Worm (Caenorhabditis elegans) whole organism, L2 larva: Measurements from ENCODE around the gene W02A2.8.

Experiments
- C34F6.9 ChIP-seq: fragments of 150-350 bp; optimal IDR thresholded peaks from 2 replicates; lab custom pipeline; 2014; ENCODE audit warnings: missing biosample characterization, missing genetic modification characterization
- F13H6.1 ChIP-seq: sonication (generic microtip); optimal IDR thresholded peaks from 2 replicates; lab custom pipeline; 2016; ENCODE audit warnings: missing genetic modification characterization, missing compliant biosample characterization
- R02D3.7 ChIP-seq: fragments of 150-350 bp; optimal IDR thresholded peaks from 2 replicates; lab custom pipeline; 2014; ENCODE audit warnings: missing biosample characterization, missing genetic modification characterization
- Y55F3AM.14 ChIP-seq: fragments of 200-800 bp; sonication (Bioruptor generic); optimal IDR thresholded peaks from 2 replicates; lab custom pipeline; 2018; ENCODE audit warnings: mild to moderate bottlenecking, missing genetic modification characterization, missing compliant biosample characterization
- ama-1 ChIP-seq: fragments of 150-350 bp; optimal IDR thresholded peaks from 2 replicates; lab custom pipeline; 2018; ENCODE audit warnings: inconsistent platforms
- blmp-1 ChIP-seq: sonication (generic microtip); optimal IDR thresholded peaks from 2 replicates; lab custom pipeline; 2017; ENCODE audit warnings: missing genetic modification characterization, mild to moderate bottlenecking, missing compliant biosample characterization, antibody characterized with exemption, moderate library complexity; ENCODE audit not compliant: insufficient read depth
- ceh-16 ChIP-seq: fragments of 150-350 bp; optimal IDR thresholded peaks from 2 replicates; lab custom pipeline; 2014; ENCODE audit warnings: missing biosample characterization, missing genetic modification characterization
- ceh-82 ChIP-seq: fragments of 150-350 bp; optimal IDR thresholded peaks from 2 replicates; lab custom pipeline; 2014; ENCODE audit warnings: missing biosample characterization, missing genetic modification characterization
- crh-2 ChIP-seq: sonication (generic microtip); optimal IDR thresholded peaks from 2 replicates; lab custom pipeline; 2017; ENCODE audit warnings: missing biosample characterization, missing genetic modification characterization
- elt-3 ChIP-seq: sonication (generic microtip); optimal IDR thresholded peaks from 2 replicates; lab custom pipeline; 2017; ENCODE audit warnings: missing biosample characterization, missing genetic modification characterization
- fos-1 ChIP-seq: fragments of 150-350 bp; optimal IDR thresholded peaks from 2 replicates; lab custom pipeline; 2014; ENCODE audit warnings: missing biosample characterization, missing genetic modification characterization
- gmeb-1 ChIP-seq: fragments of 150-350 bp; optimal IDR thresholded peaks from 2 replicates; lab custom pipeline; 2014; ENCODE audit warnings: missing biosample characterization, missing genetic modification characterization
- lin-11 ChIP-seq: fragments of 150-350 bp; sonication (generic microtip); optimal IDR thresholded peaks from 2 replicates; lab custom pipeline; 2014; ENCODE audit warnings: missing biosample characterization, missing genetic modification characterization, inconsistent platforms, mixed read lengths
- lin-39 ChIP-seq: fragments of 150-350 bp; optimal IDR thresholded peaks from 2 replicates; lab custom pipeline; 2014; ENCODE audit warnings: missing biosample characterization, missing genetic modification reagents, missing genetic modification characterization
- lsy-2 ChIP-seq, 2 experiments: fragments of 150-350 bp in 1 of 2; sonication (generic microtip) in 1 of 2; optimal IDR thresholded peaks; 2 replicates each; lab custom pipeline; 2014 to 2017; ENCODE audit warnings: missing biosample characterization in 2 of 2, missing genetic modification characterization in 2 of 2
- mab-5 ChIP-seq: fragments of 150-350 bp; optimal IDR thresholded peaks from 2 replicates; lab custom pipeline; 2014; ENCODE audit warnings: missing biosample characterization, missing genetic modification characterization
- mdl-1 ChIP-seq, 2 experiments: fragments of 150-350 bp in 1 of 2; sonication (generic microtip) in 1 of 2; optimal IDR thresholded peaks; 2 replicates each; lab custom pipeline; 2017; ENCODE audit warnings: missing biosample characterization in 2 of 2, missing genetic modification characterization in 2 of 2
- nhr-10 ChIP-seq: sonication (generic microtip); optimal IDR thresholded peaks from 2 replicates; lab custom pipeline; 2017; ENCODE audit warnings: missing biosample characterization, missing genetic modification characterization
- nhr-11 ChIP-seq: fragments of 150-350 bp; optimal IDR thresholded peaks from 2 replicates; lab custom pipeline; 2014; ENCODE audit warnings: missing biosample characterization, missing genetic modification characterization
- nhr-129 ChIP-seq: fragments of 150-350 bp; optimal IDR thresholded peaks from 2 replicates; lab custom pipeline; 2014; ENCODE audit warnings: missing biosample characterization, missing genetic modification characterization
- nhr-21 ChIP-seq: fragments of 150-350 bp; optimal IDR thresholded peaks from 2 replicates; lab custom pipeline; 2014; ENCODE audit warnings: missing biosample characterization, missing genetic modification characterization
- nhr-23 ChIP-seq: fragments of 150-350 bp; optimal IDR thresholded peaks from 2 replicates; lab custom pipeline; 2014; ENCODE audit warnings: missing biosample characterization, missing genetic modification reagents, missing genetic modification characterization
- nhr-237 ChIP-seq: fragments of 150-350 bp; optimal IDR thresholded peaks from 2 replicates; lab custom pipeline; 2014; ENCODE audit warnings: missing biosample characterization, missing genetic modification characterization
- nhr-25 ChIP-seq: fragments of 150-350 bp; sonication (generic microtip); optimal IDR thresholded peaks from 3 replicates; lab custom pipeline; 2014; ENCODE audit warnings: missing biosample characterization, missing genetic modification characterization
- peb-1 ChIP-seq: fragments of 150-350 bp; optimal IDR thresholded peaks from 2 replicates; lab custom pipeline; 2014; ENCODE audit warnings: missing biosample characterization, missing genetic modification characterization
- sem-4 ChIP-seq: fragments of 150-350 bp; optimal IDR thresholded peaks from 2 replicates; lab custom pipeline; 2014; ENCODE audit warnings: missing biosample characterization, missing genetic modification reagents, missing genetic modification characterization
- skn-1 ChIP-seq: sonication (generic microtip); optimal IDR thresholded peaks from 2 replicates; lab custom pipeline; 2017; ENCODE audit warnings: missing biosample characterization, missing genetic modification characterization
- sma-3 ChIP-seq: sonication (generic microtip); optimal IDR thresholded peaks from 2 replicates; lab custom pipeline; 2016; ENCODE audit warnings: missing genetic modification reagents, missing genetic modification characterization, missing compliant biosample characterization
- sma-9 ChIP-seq, 2 experiments: fragments of 150-350 bp in 1 of 2; sonication (generic microtip) in 1 of 2; optimal IDR thresholded peaks; 2 replicates each; lab custom pipeline; 2014 to 2016; ENCODE audit warnings: missing genetic modification characterization in 2 of 2, mild to moderate bottlenecking in 1 of 2, missing biosample characterization in 1 of 2, missing compliant biosample characterization in 1 of 2, missing genetic modification reagents in 1 of 2, moderate library complexity in 1 of 2
- snpc-4 ChIP-seq: fragments of 150-350 bp; optimal IDR thresholded peaks from 2 replicates; lab custom pipeline; 2014; ENCODE audit warnings: missing biosample characterization, missing genetic modification characterization
- unc-39 ChIP-seq: fragments of 150-350 bp; optimal IDR thresholded peaks from 2 replicates; lab custom pipeline; 2014; ENCODE audit warnings: missing biosample characterization, missing genetic modification characterization
- unc-62 ChIP-seq: fragments of 150-350 bp; optimal IDR thresholded peaks from 2 replicates; lab custom pipeline; 2014; ENCODE audit warnings: missing biosample characterization, missing genetic modification reagents, missing genetic modification characterization
- zag-1 ChIP-seq: fragments of 150-350 bp; optimal IDR thresholded peaks from 2 replicates; lab custom pipeline; 2014; ENCODE audit warnings: missing biosample characterization, missing genetic modification characterization
- ztf-1 ChIP-seq: fragments of 200-800 bp; sonication (Bioruptor generic); conservative IDR thresholded peaks from 2 replicates; pipeline ENCODE4 v1.3.6; 2022; ENCODE audit warnings: missing genetic modification characterization, missing compliant biosample characterization
- ztf-11 ChIP-seq: sonication (generic microtip); optimal IDR thresholded peaks from 2 replicates; lab custom pipeline; 2017; ENCODE audit warnings: missing biosample characterization, missing genetic modification characterization

Gene W02A2.8

DNA sequence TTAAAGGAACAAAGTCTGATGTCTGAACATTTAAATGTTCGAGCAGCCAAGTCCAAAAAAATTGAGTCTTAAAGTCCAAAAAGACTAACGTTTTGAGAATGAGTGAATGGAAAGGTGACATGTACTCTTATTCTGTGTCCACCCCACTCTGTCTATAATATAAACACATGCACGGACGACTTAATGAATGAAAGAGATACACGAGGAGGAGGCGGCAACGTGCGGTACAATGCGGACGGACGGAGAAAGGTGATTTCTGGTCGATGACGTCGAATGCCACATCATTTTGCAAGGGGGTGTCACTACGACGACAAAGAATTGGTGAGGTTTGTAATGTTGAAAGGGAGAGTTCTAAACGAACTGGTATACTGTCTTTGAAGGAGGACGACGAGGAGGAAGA is 36.3 kb upstream of the W02A2.8 start:
- no peak for TF ChIP-seq nhr-21 (tag; lab: Kevin White, UChicago)
- TF ChIP-seq nhr-129: no peak
- TF ChIP-seq fos-1 (tag; lab: Kevin White, UChicago): peak; percentile 8
- TF ChIP-seq Y55F3AM.14: no peak
- TF ChIP-seq crh-2 (tag; lab: Kevin White, UChicago): no peak
- TF ChIP-seq R02D3.7 (tag; lab: Kevin White, UChicago): no peak
- no peak for TF ChIP-seq nhr-237 (tag; lab: Kevin White, UChicago)
- no peak for TF ChIP-seq elt-3
- TF ChIP-seq F13H6.1 (tag; lab: Kevin White, UChicago): no peak
- peak; percentile 59 for TF ChIP-seq blmp-1 (tag; lab: Kevin White, UChicago)
- no peak for TF ChIP-seq unc-62 (GFP tag; lab: Kevin White, UChicago)

DNA sequence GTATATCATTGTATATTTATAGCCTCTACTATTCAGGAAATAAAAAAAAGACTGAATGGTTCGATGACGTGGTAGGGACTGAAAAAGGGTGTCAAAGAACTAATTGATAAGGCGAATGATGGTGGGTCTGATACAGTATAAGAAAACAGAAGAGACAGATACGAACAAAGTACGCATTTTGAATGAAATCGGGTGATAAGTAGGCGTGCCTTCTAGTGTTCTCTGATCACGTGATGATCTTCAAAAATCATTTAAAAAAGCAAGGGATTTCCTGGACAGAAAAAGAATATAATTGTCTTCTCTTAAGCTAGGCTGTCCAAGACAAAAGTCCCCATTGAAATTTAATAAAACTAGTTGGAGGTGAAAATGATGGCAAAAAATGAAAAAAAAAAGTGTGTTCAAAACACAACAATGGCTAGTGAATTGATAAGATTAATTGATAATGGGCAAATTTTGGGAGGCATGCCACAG is 34.9 kb upstream of the W02A2.8 start:
- TF ChIP-seq mdl-1 (tag; optimal IDR thresholded peaks at IDR 0.05; lab: Kevin White, UChicago) (peak in 1 of 2 experiments; percentile 31), ama-1 (no peak), fos-1 (tag; lab: Kevin White, UChicago) (peak; percentile 63), nhr-21 (tag; lab: Kevin White, UChicago) (peak; percentile 62), peb-1 (tag; lab: Kevin White, UChicago) (no peak), nhr-129 (peak; percentile 68), nhr-10 (tag; lab: Kevin White, UChicago) (no peak), ztf-1 (no peak), F13H6.1 (tag; lab: Kevin White, UChicago) (peak; percentile 9), nhr-25 (tag; lab: Kevin White, UChicago) (peak; percentile 8), ceh-16 (tag; lab: Kevin White, UChicago) (no peak), Y55F3AM.14 (peak; percentile 25), nhr-11 (no peak), gmeb-1 (tag; lab: Kevin White, UChicago) (peak; percentile 34), sma-9 (GFP tag; optimal IDR thresholded peaks at IDR 0.05; lab: Kevin White, UChicago) (peak; percentile 74), sma-9 (tag; optimal IDR thresholded peaks at IDR 0.05; lab: Kevin White, UChicago) (no peak), crh-2 (tag; lab: Kevin White, UChicago) (peak; percentile 83), lsy-2 (tag; optimal IDR thresholded peaks at IDR 0.05; lab: Kevin White, UChicago) (peak in 1 of 2 experiments; percentile 42), sma-3 (GFP tag; lab: Kevin White, UChicago) (peak; percentile 74)

DNA sequence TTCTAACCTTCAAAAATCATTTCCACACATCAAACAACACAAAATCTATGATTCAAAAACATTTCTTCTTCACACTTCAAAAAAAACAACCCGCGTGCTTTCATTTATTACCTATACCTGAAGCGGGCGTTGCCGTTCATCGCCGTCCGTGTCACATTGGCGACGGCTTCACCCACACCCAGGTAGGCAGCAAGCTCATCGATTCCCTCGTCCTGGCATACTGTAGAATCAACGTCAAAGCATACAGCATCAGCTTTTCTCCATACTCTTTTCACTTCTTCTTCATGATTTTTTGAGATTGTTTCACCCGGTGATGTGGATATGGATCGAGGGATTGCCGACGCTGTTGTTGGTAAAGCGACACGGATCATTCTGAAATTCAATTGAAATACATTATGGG is 33.8 kb upstream of the W02A2.8 start:
- TF ChIP-seq ztf-1 (no peak), ceh-16 (tag; lab: Kevin White, UChicago) (no peak), nhr-23 (tag; lab: Kevin White, UChicago) (no peak), nhr-25 (tag; lab: Kevin White, UChicago) (no peak), ztf-11 (no peak), peb-1 (tag; lab: Kevin White, UChicago) (no peak), lin-11 (tag; lab: Kevin White, UChicago) (no peak), sem-4 (tag; lab: Kevin White, UChicago) (no peak), nhr-10 (tag; lab: Kevin White, UChicago) (no peak), blmp-1 (tag; lab: Kevin White, UChicago) (no peak), lin-39 (no peak), ceh-82 (tag; lab: Kevin White, UChicago) (no peak), zag-1 (tag; lab: Kevin White, UChicago) (no peak), skn-1 (tag; lab: Kevin White, UChicago) (no peak), unc-39 (tag; lab: Kevin White, UChicago) (no peak), crh-2 (tag; lab: Kevin White, UChicago) (no peak), Y55F3AM.14 (no peak), sma-9 (GFP tag; optimal IDR thresholded peaks at IDR 0.05; lab: Kevin White, UChicago) (no peak), sma-9 (tag; optimal IDR thresholded peaks at IDR 0.05; lab: Kevin White, UChicago) (no peak), mab-5 (tag; lab: Kevin White, UChicago) (no peak), C34F6.9 (no peak)
- TF ChIP-seq, all 48 proteins: peak for 0

DNA sequence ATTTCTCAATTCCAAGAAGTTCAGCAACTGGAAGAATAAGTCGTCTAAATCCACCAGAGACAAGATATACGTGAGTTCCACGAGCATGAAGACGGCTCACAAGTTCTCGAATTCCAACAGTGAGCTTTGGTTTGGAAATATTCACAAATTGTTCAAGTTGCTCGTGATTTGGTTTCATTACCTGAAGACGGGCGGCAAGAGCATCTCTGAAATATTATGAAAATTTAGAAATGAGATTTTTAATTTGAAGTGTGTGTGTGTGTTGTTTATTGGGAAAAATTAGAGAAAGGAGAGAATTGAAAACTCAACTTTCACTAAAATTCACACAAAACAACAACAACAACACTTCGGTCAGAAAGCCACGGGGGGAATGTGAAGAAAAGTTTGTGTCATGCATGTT is 32.4 kb upstream of the W02A2.8 start:
- TF ChIP-seq snpc-4 (tag; lab: Kevin White, UChicago): no peak
- peak; percentile 8 for TF ChIP-seq nhr-129
